Worm (Caenorhabditis elegans) whole organism, early embryonic: ENCODE measurements around the gene xbx-6.

ENCODE experiments used
- B0310.2 ChIP-seq: sonication (generic microtip); optimal IDR thresholded peaks from 2 replicates; lab custom pipeline; 2016; ENCODE audit warnings: mild to moderate bottlenecking, missing genetic modification characterization, missing compliant biosample characterization
- F13C5.2 ChIP-seq: sonication (generic microtip); optimal IDR thresholded peaks from 2 replicates; lab custom pipeline; 2017; ENCODE audit warnings: mild to moderate bottlenecking, missing genetic modification characterization, inconsistent platforms, missing compliant biosample characterization
- aly-1 ChIP-seq: sonication (generic microtip); optimal IDR thresholded peaks from 2 replicates; lab custom pipeline; 2016; ENCODE audit warnings: missing genetic modification characterization, missing compliant biosample characterization
- ama-1 ChIP-seq: fragments of 150-350 bp; optimal IDR thresholded peaks from 2 replicates; lab custom pipeline; 2014
- ceh-13 ChIP-seq: fragments of 200-800 bp; sonication (Bioruptor generic); optimal IDR thresholded peaks from 2 replicates; lab custom pipeline; 2018; ENCODE audit warnings: mild to moderate bottlenecking, missing genetic modification characterization, missing compliant biosample characterization
- ceh-36 ChIP-seq: sonication (generic microtip); optimal IDR thresholded peaks from 2 replicates; lab custom pipeline; 2016; ENCODE audit warnings: missing genetic modification characterization, inconsistent platforms, missing compliant biosample characterization
- ets-7 ChIP-seq: sonication (generic microtip); optimal IDR thresholded peaks from 2 replicates; lab custom pipeline; 2016; ENCODE audit warnings: missing genotype, missing genetic modification characterization, missing compliant biosample characterization
- flt-1 ChIP-seq: fragments of 200-800 bp; sonication (Bioruptor generic); IDR thresholded peaks from 2 replicates; pipeline ENCODE4 v1.3.6; 2022; ENCODE audit warnings: missing genetic modification characterization, missing compliant biosample characterization
- hmbx-1 ChIP-seq: sonication (generic microtip); optimal IDR thresholded peaks from 2 replicates; lab custom pipeline; 2016; ENCODE audit warnings: mild to moderate bottlenecking, missing genetic modification characterization, missing compliant biosample characterization
- hmg-4 ChIP-seq: fragments of 200-800 bp; sonication (Bioruptor generic); optimal IDR thresholded peaks from 2 replicates; lab custom pipeline; 2018; ENCODE audit warnings: mild to moderate bottlenecking, missing genetic modification characterization, missing compliant biosample characterization
- hnd-1 ChIP-seq: sonication (generic microtip); optimal IDR thresholded peaks from 2 replicates; lab custom pipeline; 2016; ENCODE audit warnings: missing genetic modification characterization, missing compliant biosample characterization
- pes-1 ChIP-seq: fragments of 200-800 bp; sonication (Bioruptor generic); IDR thresholded peaks from 2 replicates; pipeline ENCODE4 v1.3.6; 2022; ENCODE audit warnings: missing genetic modification reagents, missing genetic modification characterization, missing compliant biosample characterization
- scrt-1 ChIP-seq: fragments of 200-800 bp; sonication (Bioruptor generic); IDR thresholded peaks from 2 replicates; pipeline ENCODE4 v1.3.6; 2022; ENCODE audit warnings: missing genetic modification characterization, missing compliant biosample characterization
- sea-1 ChIP-seq: fragments of 200-800 bp; sonication (Bioruptor generic); conservative IDR thresholded peaks from 2 replicates; pipeline ENCODE4 v1.3.6; 2022; ENCODE audit warnings: missing genetic modification characterization, missing compliant biosample characterization
- tbx-11 ChIP-seq: fragments of 200-800 bp; sonication (Bioruptor generic); IDR thresholded peaks from 2 replicates; pipeline ENCODE4 v1.3.6; 2022; ENCODE audit warnings: missing genetic modification characterization, missing compliant biosample characterization
- tbx-37 ChIP-seq: fragments of 200-800 bp; sonication (Bioruptor generic); conservative IDR thresholded peaks from 2 replicates; pipeline ENCODE4 v1.3.6; 2022; ENCODE audit warnings: missing genetic modification reagents, missing genetic modification characterization, missing compliant biosample characterization
- tra-4 ChIP-seq: sonication (generic microtip); optimal IDR thresholded peaks from 2 replicates; lab custom pipeline; 2017; ENCODE audit warnings: missing genetic modification characterization, missing compliant biosample characterization

xbx-6 gene

DNA sequence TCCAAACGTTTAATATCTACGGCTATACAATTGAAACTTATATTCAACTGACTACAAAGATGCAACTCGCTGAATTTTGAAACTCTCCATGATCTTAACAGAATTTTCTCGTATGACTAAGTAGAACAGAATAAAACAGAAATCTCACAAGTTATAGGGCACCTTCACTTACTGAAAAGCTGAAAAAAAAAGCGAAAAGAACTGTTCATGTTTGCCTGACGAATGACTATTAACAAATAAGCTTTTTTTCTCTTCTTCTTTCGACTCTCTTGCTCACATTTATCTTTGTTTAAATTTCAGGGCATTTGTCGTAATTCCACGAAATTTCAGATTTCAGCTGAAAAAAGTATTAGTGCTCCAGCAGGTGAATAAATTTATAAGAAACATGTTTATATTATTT is at the start of gene xbx-6:
Gene xbx-6, plus strand, starts transcription at position 301 of the 400 bp plus-strand sequence.
- no peak for TF ChIP-seq scrt-1 (GFP tag; lab: Robert Waterston, UW)
- TF ChIP-seq ama-1 = no peak
- TF ChIP-seq aly-1 (tag; lab: Kevin White, UChicago) = no peak
- no peak for TF ChIP-seq tbx-11 (GFP tag; lab: Robert Waterston, UW)
- TF ChIP-seq tbx-37 (GFP tag; lab: Robert Waterston, UW) = no peak
- TF ChIP-seq ets-7 (tag; lab: Kevin White, UChicago) = no peak
- TF ChIP-seq flt-1 = no peak
- TF ChIP-seq B0310.2 (tag; lab: Kevin White, UChicago) = no peak
- TF ChIP-seq hmg-4 (GFP tag; lab: Kevin White, UChicago) = no peak
- no peak for TF ChIP-seq hnd-1 (tag; lab: Kevin White, UChicago)
- no peak for TF ChIP-seq sea-1 (GFP tag; lab: Robert Waterston, UW)
- no peak for TF ChIP-seq ceh-36 (tag; lab: Kevin White, UChicago)

- TF ChIP-seq hnd-1 (tag; lab: Kevin White, UChicago) (no peak), F13C5.2 (no peak), aly-1 (tag; lab: Kevin White, UChicago) (no peak), sea-1 (GFP tag; lab: Robert Waterston, UW) (no peak)
These were observed 48.6 kb upstream of the xbx-6 start, which contains the start of gene cyp-29A4 for ce11 chrV:9654154-9654805. Gene cyp-29A4, plus strand, starts transcription at chrV:9654755.

DNA sequence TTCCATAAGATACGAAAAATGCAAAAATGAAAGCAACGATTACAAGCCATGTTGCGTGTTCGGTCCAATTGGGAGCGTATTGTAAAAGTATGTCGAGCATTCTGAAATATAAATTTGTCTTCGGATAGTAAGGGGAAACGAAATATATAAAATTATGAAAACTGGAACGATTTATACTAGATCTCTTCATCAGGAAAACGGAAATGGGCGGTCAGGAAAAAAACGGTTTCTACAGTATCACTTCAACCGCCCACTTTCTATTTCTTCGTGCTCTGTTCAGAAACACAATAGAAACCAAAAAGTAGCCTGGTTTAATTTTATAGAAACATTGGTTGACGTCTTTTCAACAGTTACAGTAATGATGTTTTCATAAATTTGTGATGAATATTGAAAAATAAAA is 41.3 kb upstream of the xbx-6 start, which contains the start of gene pitr-4:
Gene pitr-4, minus strand, starts transcription at position 101 of the 400 bp plus-strand sequence.
- TF ChIP-seq tra-4 (tag; lab: Kevin White, UChicago) (no peak), B0310.2 (tag; lab: Kevin White, UChicago) (no peak), pes-1 (GFP tag; lab: Robert Waterston, UW) (no peak), F13C5.2 (no peak), ets-7 (tag; lab: Kevin White, UChicago) (no peak)

ce11 chrV:9663948-9664347 is 38.9 kb upstream of the xbx-6 start:
- TF ChIP-seq tbx-37 (GFP tag; lab: Robert Waterston, UW) (no peak), B0310.2 (tag; lab: Kevin White, UChicago) (no peak), ceh-36 (tag; lab: Kevin White, UChicago) (no peak), hnd-1 (tag; lab: Kevin White, UChicago) (no peak), hmbx-1 (no peak), sea-1 (GFP tag; lab: Robert Waterston, UW) (no peak), ama-1 (no peak), ets-7 (tag; lab: Kevin White, UChicago) (no peak), scrt-1 (GFP tag; lab: Robert Waterston, UW) (no peak)

DNA sequence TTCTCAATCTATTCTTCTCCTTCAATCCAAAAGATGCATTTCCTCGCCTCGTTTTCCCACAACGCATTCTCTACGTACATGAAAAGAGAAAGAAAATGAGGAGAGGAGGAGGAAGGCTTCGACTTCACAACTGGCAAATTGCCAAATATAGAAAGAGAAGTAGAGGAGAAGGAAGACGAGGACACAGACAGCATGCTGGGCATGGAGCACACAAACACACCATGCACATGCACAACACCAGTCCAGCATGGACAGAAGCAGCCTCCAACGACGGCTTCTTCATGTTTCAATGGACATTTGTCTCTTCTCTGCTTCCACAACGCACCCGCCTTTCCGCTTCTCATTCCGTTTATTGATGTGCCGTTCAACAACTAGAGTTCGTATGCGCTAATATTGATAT is 38.2 kb upstream of the xbx-6 start:
- no peak for TF ChIP-seq hmbx-1
- TF ChIP-seq B0310.2 (tag; lab: Kevin White, UChicago) = no peak
- TF ChIP-seq hnd-1 (tag; lab: Kevin White, UChicago) = no peak
- no peak for TF ChIP-seq flt-1
- TF ChIP-seq ceh-13 (GFP tag; lab: Kevin White, UChicago) = no peak
- no peak for TF ChIP-seq aly-1 (tag; lab: Kevin White, UChicago)
- TF ChIP-seq pes-1 (GFP tag; lab: Robert Waterston, UW) = no peak
- TF ChIP-seq sea-1 (GFP tag; lab: Robert Waterston, UW) = no peak
- TF ChIP-seq tbx-11 (GFP tag; lab: Robert Waterston, UW) = no peak
- TF ChIP-seq tbx-37 (GFP tag; lab: Robert Waterston, UW) = no peak
- TF ChIP-seq ets-7 (tag; lab: Kevin White, UChicago) = no peak
- TF ChIP-seq tra-4 (tag; lab: Kevin White, UChicago) = no peak

DNA sequence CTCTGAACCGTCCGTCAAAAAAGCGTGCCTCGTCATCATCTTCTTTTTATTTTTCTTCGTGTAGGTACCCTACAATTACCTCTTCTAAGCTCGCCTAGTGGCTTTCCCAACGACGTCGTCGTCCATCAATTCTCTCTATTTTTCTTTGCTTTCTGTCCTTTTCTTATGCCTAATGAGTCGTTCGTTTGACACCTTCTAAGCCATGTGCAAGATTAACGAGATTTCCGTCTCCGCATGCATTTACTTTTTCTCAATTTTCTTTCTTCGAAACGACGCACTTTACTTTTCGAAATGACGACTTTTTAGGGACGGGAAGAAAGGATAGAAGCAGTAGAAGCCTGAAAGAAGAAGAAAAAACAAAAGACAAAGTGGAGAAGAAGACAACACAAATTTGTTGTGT is 36.5 kb upstream of the xbx-6 start, which contains the start of gene ZK287.1:
Gene ZK287.1, plus strand, starts transcription at position 301 of the 400 bp plus-strand sequence.
- TF ChIP-seq tbx-11 (GFP tag; lab: Robert Waterston, UW) (no peak), ets-7 (tag; lab: Kevin White, UChicago) (no peak), tra-4 (tag; lab: Kevin White, UChicago) (no peak), pes-1 (GFP tag; lab: Robert Waterston, UW) (no peak), ama-1 (no peak)

DNA sequence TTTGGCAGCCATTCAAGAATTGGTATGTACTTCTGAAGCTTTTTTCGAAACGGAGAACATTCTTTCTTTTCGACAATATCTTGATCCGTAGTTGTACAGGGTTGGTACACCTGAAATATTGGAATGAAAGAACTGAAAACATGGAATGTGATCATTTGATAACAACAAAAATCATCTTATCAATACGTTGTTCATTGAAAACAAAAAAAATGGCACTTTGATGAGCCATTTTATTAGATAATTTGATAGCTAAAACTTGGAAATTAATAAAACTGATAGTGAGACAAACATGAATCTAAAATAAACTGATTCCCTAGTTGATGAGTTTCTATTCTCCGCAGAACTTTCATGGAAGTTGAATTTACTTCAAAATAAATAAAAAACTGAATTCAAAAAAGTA is 30.4 kb upstream of the xbx-6 start:
- TF ChIP-seq ets-7 (tag; lab: Kevin White, UChicago) (no peak), sea-1 (GFP tag; lab: Robert Waterston, UW) (no peak), hmbx-1 (no peak), B0310.2 (tag; lab: Kevin White, UChicago) (no peak), ama-1 (no peak), scrt-1 (GFP tag; lab: Robert Waterston, UW) (no peak), ceh-13 (GFP tag; lab: Kevin White, UChicago) (no peak), hmg-4 (GFP tag; lab: Kevin White, UChicago) (no peak), tra-4 (tag; lab: Kevin White, UChicago) (no peak), pes-1 (GFP tag; lab: Robert Waterston, UW) (no peak), F13C5.2 (no peak), flt-1 (no peak), tbx-11 (GFP tag; lab: Robert Waterston, UW) (no peak), aly-1 (tag; lab: Kevin White, UChicago) (no peak), ceh-36 (tag; lab: Kevin White, UChicago) (no peak), hnd-1 (tag; lab: Kevin White, UChicago) (no peak), tbx-37 (GFP tag; lab: Robert Waterston, UW) (no peak)
